Fruit fly (Drosophila melanogaster): Measurements from ENCODE around the gene Fum3.

The Fum3 gene

DNA sequence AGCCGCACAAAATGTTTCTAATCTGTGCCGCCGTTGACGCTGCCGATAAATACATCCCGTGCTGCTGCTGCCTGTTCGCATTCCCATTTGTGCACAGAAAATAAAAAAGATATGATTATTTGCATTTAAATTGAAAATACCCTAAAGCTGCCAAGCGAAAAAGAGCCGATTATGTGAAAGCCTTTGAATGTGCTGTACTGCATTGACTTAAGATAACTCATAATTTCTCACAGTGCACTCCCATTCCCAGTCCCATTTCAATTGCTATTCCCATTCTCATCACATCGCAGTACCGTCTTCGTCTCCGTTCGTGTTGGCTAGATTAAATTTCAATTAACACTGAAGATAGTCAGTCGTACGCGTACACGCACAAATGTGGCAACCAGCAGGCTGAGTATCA, 16.7 kb downstream of the Fum3 start (continued):
- no peak for TF ChIP-seq Lpt (GFP tag; optimal IDR thresholded peaks at IDR 0.05)
- TF ChIP-seq dmrt11E (tag; optimal IDR thresholded peaks at IDR 0.05), result peak; percentile 65
- peak; percentile 53 for TF ChIP-seq CG2120 (GFP tag; optimal IDR thresholded peaks at IDR 0.05)
- TF ChIP-seq CG4424 (GFP tag; optimal IDR thresholded peaks at IDR 0.05), result peak; percentile 34
- peak; percentile 22 for TF ChIP-seq Hr3 (GFP tag; optimal IDR thresholded peaks at IDR 0.05)
- TF ChIP-seq Fer1 (GFP tag; optimal IDR thresholded peaks at IDR 0.05), result peak; percentile 39
- peak; percentile 69 for TF ChIP-seq Rfx (GFP tag; IDR thresholded peaks at IDR 0.05)
- no peak for TF ChIP-seq CG6791 (GFP tag; IDR thresholded peaks at IDR 0.05; ENCODE audit: partially characterized antibody)
- TF ChIP-seq sim (GFP tag; IDR thresholded peaks at IDR 0.05), result 0 out of 2 replicates have a peak, but pooled peaks have one; percentile 16
- peak; percentile 42; the same call in 1 of the 2 replicates for TF ChIP-seq onecut (GFP tag; IDR thresholded peaks at IDR 0.05)
- peak; percentile 67 for TF ChIP-seq esg (GFP tag; conservative IDR thresholded peaks at IDR 0.05)
- peak; percentile 5 for TF ChIP-seq pho (GFP tag; optimal IDR thresholded peaks at IDR 0.05)
- peak; percentile 67 for TF ChIP-seq CG6689 (GFP tag; IDR thresholded peaks at IDR 0.05)
- TF ChIP-seq CG3407 (GFP tag; optimal IDR thresholded peaks at IDR 0.05), result no peak
- no peak for TF ChIP-seq yki (optimal IDR thresholded peaks at IDR 0.05)
- TF ChIP-seq CG17359 (tag; optimal IDR thresholded peaks at IDR 0.05), result peak; percentile 52
- TF ChIP-seq sug (tag; optimal IDR thresholded peaks at IDR 0.05), result no peak
- peak; percentile 34 for TF ChIP-seq HHEX (GFP tag; optimal IDR thresholded peaks at IDR 0.05)
- TF ChIP-seq CG10565 (GFP tag; optimal IDR thresholded peaks at IDR 0.05), result no peak
- peak; percentile 35 for TF ChIP-seq Dad (GFP tag; optimal IDR thresholded peaks at IDR 0.05)
- TF ChIP-seq D19B (GFP tag; optimal IDR thresholded peaks at IDR 0.05), result no peak
- TF ChIP-seq Chrac-16 (GFP tag; optimal IDR thresholded peaks at IDR 0.05), result peak; percentile 39
- TF ChIP-seq hkb (optimal IDR thresholded peaks at IDR 0.05), result no peak
- TF ChIP-seq hkb (GFP tag; IDR thresholded peaks at IDR 0.05), result peak; percentile 61; the same call in 1 of the 2 replicates
- TF ChIP-seq CG5953 (GFP tag; IDR thresholded peaks at IDR 0.05), result 0 out of 2 replicates have a peak, but pooled peaks have one; percentile 49
- no peak for TF ChIP-seq Neu2 (GFP tag; optimal IDR thresholded peaks at IDR 0.05; ENCODE audit: borderline replicate concordance)
- no peak for TF ChIP-seq CG16813 (GFP tag; IDR thresholded peaks at IDR 0.05; ENCODE audit: partially characterized antibody)
- peak; percentile 56; the same call in 1 of the 2 replicates for TF ChIP-seq sens-2 (GFP tag; IDR thresholded peaks at IDR 0.05)
- TF ChIP-seq bcd (GFP tag; optimal IDR thresholded peaks at IDR 0.05), result peak; percentile 47
- TF ChIP-seq dmrt99B (tag; optimal IDR thresholded peaks at IDR 0.05), result peak; percentile 58
- TF ChIP-seq CG33213 (GFP tag; optimal IDR thresholded peaks at IDR 0.05), result peak; percentile 12
- TF ChIP-seq so (GFP tag; IDR thresholded peaks at IDR 0.05), result peak; percentile 69; the same call in 1 of the 3 replicates
- TF ChIP-seq CG17829 (tag; optimal IDR thresholded peaks at IDR 0.05), result peak; percentile 32
- TF ChIP-seq CrebB (tag; optimal IDR thresholded peaks at IDR 0.05), result no peak
- TF ChIP-seq lmd (GFP tag; IDR thresholded peaks at IDR 0.05), result peak; percentile 61
- peak; percentile 16 for TF ChIP-seq Mad (GFP tag; optimal IDR thresholded peaks at IDR 0.05)
- TF ChIP-seq CG17912 (GFP tag; optimal IDR thresholded peaks at IDR 0.05), result no peak
- peak; percentile 13 for TF ChIP-seq gcm2 (GFP tag; optimal IDR thresholded peaks at IDR 0.05)
- TF ChIP-seq CG2875 (GFP tag; optimal IDR thresholded peaks at IDR 0.05), result no peak
- TF ChIP-seq CG10654 (GFP tag; optimal IDR thresholded peaks at IDR 0.05), result peak; percentile 1
- no peak for TF ChIP-seq ems (GFP tag; optimal IDR thresholded peaks at IDR 0.05)
- peak; percentile 59; the same call in 1 of the 2 replicates for TF ChIP-seq sob (GFP tag; IDR thresholded peaks at IDR 0.05)
- TF ChIP-seq CG3163 (GFP tag; optimal IDR thresholded peaks at IDR 0.05), result no peak
- TF ChIP-seq wdn (GFP tag; IDR thresholded peaks at IDR 0.05), result peak; percentile 55; the same call in 1 of the 2 replicates
- no peak for TF ChIP-seq bigmax (GFP tag; optimal IDR thresholded peaks at IDR 0.05)
- no peak for TF ChIP-seq mirr (GFP tag; optimal IDR thresholded peaks at IDR 0.05)
- TF ChIP-seq nmo (GFP tag; optimal IDR thresholded peaks at IDR 0.05), result peak; percentile 56
- TF ChIP-seq CG9727 (GFP tag; optimal IDR thresholded peaks at IDR 0.05), result peak; percentile 56
- no peak for TF ChIP-seq CG8478 (optimal IDR thresholded peaks at IDR 0.05)
- no peak for TF ChIP-seq kni (GFP tag; optimal IDR thresholded peaks at IDR 0.05)
- peak; percentile 32 for TF ChIP-seq PHDP (tag; optimal IDR thresholded peaks at IDR 0.05)
- TF ChIP-seq ERR (GFP tag; optimal IDR thresholded peaks at IDR 0.05), result no peak

All from whole organism, embryonic.